Worm (Caenorhabditis elegans): ENCODE data around the gene vab-7.

ce11 chrIII:10967010-10967409, 46.9 kb downstream of the vab-7 start, which contains the start of gene W05B2.2:
- TF ChIP-seq flt-1 (GFP tag; IDR thresholded peaks at IDR 0.05) (no peak), aly-1 (tag; optimal IDR thresholded peaks at IDR 0.05) (no peak)
